Fruit fly (Drosophila melanogaster): Measurements from ENCODE around the gene CG42271.

CG42271 gene

DNA sequence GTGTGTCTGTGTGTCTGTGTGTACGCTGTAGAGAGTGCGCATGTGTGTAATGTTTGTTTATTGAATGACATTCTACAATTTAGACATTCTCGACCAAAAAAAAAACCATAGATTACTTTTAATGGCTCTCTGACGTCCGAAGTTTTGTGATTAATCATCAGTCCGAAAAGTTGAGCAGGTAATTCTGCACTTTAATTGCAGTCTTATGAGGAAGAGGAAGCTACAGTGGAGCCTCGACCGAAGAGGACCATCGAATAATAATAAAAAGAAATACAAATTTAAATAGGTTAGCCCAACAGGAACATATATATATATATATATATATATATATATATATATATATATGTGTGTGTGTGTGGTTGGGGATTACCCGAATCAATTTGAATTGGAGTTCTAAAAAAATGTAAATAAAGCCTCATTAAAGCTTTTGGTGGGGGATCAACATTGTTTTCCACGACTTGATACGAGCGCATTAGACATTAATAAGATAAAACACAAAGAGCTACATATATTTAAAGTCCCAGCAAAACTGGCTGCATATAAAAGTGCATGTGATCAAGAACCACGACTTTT is 24.6 kb downstream of the CG42271 start:
- TF ChIP-seq GATAd (GFP tag; optimal IDR thresholded peaks at IDR 0.05): no peak
- TF ChIP-seq fru (GFP tag; optimal IDR thresholded peaks at IDR 0.05): peak; percentile 2
- no peak for TF ChIP-seq OdsH (GFP tag; optimal IDR thresholded peaks at IDR 0.05)
- no peak for TF ChIP-seq CG9705 (GFP tag; optimal IDR thresholded peaks at IDR 0.05)
- peak; percentile 19 for TF ChIP-seq h (GFP tag; optimal IDR thresholded peaks at IDR 0.05)
- no peak for TF ChIP-seq brk (GFP tag; optimal IDR thresholded peaks at IDR 0.05)
- TF ChIP-seq Rel (GFP tag; optimal IDR thresholded peaks at IDR 0.05): no peak
- peak; percentile 62 for TF ChIP-seq Rel (tag; optimal IDR thresholded peaks at IDR 0.05)
- TF ChIP-seq Vsx2 (GFP tag; optimal IDR thresholded peaks at IDR 0.05; ENCODE audit: partially characterized antibody): no peak
- TF ChIP-seq Mio (GFP tag; optimal IDR thresholded peaks at IDR 0.05): no peak
- TF ChIP-seq tai (GFP tag; optimal IDR thresholded peaks at IDR 0.05): no peak
- TF ChIP-seq foxo (GFP tag; optimal IDR thresholded peaks at IDR 0.05): peak in 1 of 2 experiments; percentile 28
- peak; percentile 20 for TF ChIP-seq ey (GFP tag; optimal IDR thresholded peaks at IDR 0.05)
- no peak for TF ChIP-seq sv (GFP tag; optimal IDR thresholded peaks at IDR 0.05)
- TF ChIP-seq Hnf4 (GFP tag; optimal IDR thresholded peaks at IDR 0.05): no peak
- TF ChIP-seq dl (GFP tag; optimal IDR thresholded peaks at IDR 0.05; ENCODE audit: insufficient read depth in 1 of 2, partially characterized antibody in 2 of 2): no peak
- TF ChIP-seq N (GFP tag; optimal IDR thresholded peaks at IDR 0.05): no peak
- TF ChIP-seq br (GFP tag; optimal IDR thresholded peaks at IDR 0.05): no peak
- no peak for TF ChIP-seq Dfd (GFP tag; optimal IDR thresholded peaks at IDR 0.05)
- peak; percentile 2 for TF ChIP-seq Sp1 (GFP tag; optimal IDR thresholded peaks at IDR 0.05)
- no peak for TF ChIP-seq Abd-B (GFP tag; optimal IDR thresholded peaks at IDR 0.05)
- no peak for TF ChIP-seq jim (GFP tag; optimal IDR thresholded peaks at IDR 0.05)
- no peak for TF ChIP-seq Myc (optimal IDR thresholded peaks at IDR 0.05)
- no peak for TF ChIP-seq CrebA (GFP tag; optimal IDR thresholded peaks at IDR 0.05; ENCODE audit: borderline replicate concordance)
- no peak for TF ChIP-seq Jra (GFP tag; optimal IDR thresholded peaks at IDR 0.05)
- no peak for TF ChIP-seq woc (GFP tag; optimal IDR thresholded peaks at IDR 0.05)
- no peak for TF ChIP-seq dsf (GFP tag; optimal IDR thresholded peaks at IDR 0.05; ENCODE audit: borderline replicate concordance)

DNA sequence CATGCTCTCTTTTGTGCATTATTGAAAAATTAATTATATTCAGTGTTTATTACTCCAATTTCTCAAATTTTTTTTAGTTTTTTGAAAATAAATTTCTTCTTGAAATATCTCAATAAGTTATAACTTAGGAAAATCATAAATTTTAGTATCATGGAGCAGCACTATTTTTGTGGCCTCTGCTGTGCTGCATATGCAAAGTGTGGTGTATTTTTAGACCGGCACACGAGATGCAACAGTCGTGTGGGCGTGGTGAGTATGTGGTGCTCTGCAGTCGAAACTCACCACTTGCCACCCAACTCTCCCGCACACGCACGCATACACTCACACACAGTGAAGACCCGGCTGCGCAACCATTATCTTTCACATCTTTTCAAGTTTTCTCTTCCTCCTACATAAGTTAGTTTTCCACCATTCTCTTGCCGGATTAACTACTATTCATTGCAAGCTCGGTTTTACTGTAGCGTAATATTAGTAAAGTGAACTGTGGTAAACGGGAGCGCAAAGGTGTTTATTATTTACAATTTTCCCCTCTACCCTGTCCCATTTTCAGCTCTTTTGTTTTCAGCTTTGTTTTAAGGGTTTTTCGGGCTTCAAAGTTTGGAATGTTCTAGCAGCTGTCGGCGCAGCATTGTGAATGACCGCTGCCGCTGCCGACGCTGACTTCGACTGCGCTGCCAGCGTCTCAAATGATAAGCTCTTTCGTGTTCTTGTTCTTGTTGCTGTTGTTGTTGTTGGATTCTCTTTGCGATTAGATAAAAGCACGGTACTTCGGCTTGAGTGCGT is 25.2 kb downstream of the CG42271 start:
- TF ChIP-seq Abd-B (GFP tag; optimal IDR thresholded peaks at IDR 0.05) (no peak), Hr83 (GFP tag; optimal IDR thresholded peaks at IDR 0.05; ENCODE audit: poor library complexity, severe bottlenecking) (no peak), dl (GFP tag; optimal IDR thresholded peaks at IDR 0.05; ENCODE audit: insufficient read depth in 1 of 2, partially characterized antibody in 2 of 2) (no peak), fru (GFP tag; optimal IDR thresholded peaks at IDR 0.05) (peak; percentile 58), sage (GFP tag; optimal IDR thresholded peaks at IDR 0.05) (no peak), dmrt93B (GFP tag; optimal IDR thresholded peaks at IDR 0.05) (peak; percentile 33), foxo (GFP tag; optimal IDR thresholded peaks at IDR 0.05) (peak in 1 of 2 experiments; percentile 75), Myc (optimal IDR thresholded peaks at IDR 0.05) (no peak), Hr78 (GFP tag; optimal IDR thresholded peaks at IDR 0.05) (no peak), psq (GFP tag; optimal IDR thresholded peaks at IDR 0.05) (peak; percentile 44), Dif (GFP tag; optimal IDR thresholded peaks at IDR 0.05; ENCODE audit: partially characterized antibody) (no peak), Dfd (GFP tag; optimal IDR thresholded peaks at IDR 0.05) (no peak), CG9705 (GFP tag; optimal IDR thresholded peaks at IDR 0.05) (peak; percentile 17), Sp1 (GFP tag; optimal IDR thresholded peaks at IDR 0.05) (peak; percentile 68), ey (GFP tag; optimal IDR thresholded peaks at IDR 0.05) (peak; percentile 37), rgr (GFP tag; optimal IDR thresholded peaks at IDR 0.05) (peak; percentile 33), br (GFP tag; optimal IDR thresholded peaks at IDR 0.05) (peak; percentile 17), woc (GFP tag; optimal IDR thresholded peaks at IDR 0.05) (peak; percentile 27), Rel (GFP tag; optimal IDR thresholded peaks at IDR 0.05) (no peak), Rel (tag; optimal IDR thresholded peaks at IDR 0.05) (no peak), HLH106 (tag; optimal IDR thresholded peaks at IDR 0.05) (peak; percentile 56), h (GFP tag; optimal IDR thresholded peaks at IDR 0.05) (peak; percentile 69), tai (GFP tag; optimal IDR thresholded peaks at IDR 0.05) (no peak), jim (GFP tag; optimal IDR thresholded peaks at IDR 0.05) (no peak), Mio (GFP tag; optimal IDR thresholded peaks at IDR 0.05) (no peak), GATAd (GFP tag; optimal IDR thresholded peaks at IDR 0.05) (no peak), pan (optimal IDR thresholded peaks at IDR 0.05) (no peak), dsf (GFP tag; optimal IDR thresholded peaks at IDR 0.05; ENCODE audit: borderline replicate concordance) (no peak)
